Fruit fly (Drosophila melanogaster) whole organism, pupa: ENCODE data around the gene CG42272.

Experiments
- CG10348 ChIP-seq: fragments of 200-800 bp; sonication (Bioruptor generic); IDR thresholded peaks from 2 replicates; pipeline ENCODE4 v1.3.6; 2022; ENCODE audit warnings: missing biosample characterization, missing genetic modification characterization
- CG12605 ChIP-seq: fragments of 200-800 bp; sonication (Bioruptor generic); IDR thresholded peaks from 2 replicates; pipeline ENCODE4 v1.3.6; 2022; ENCODE audit warnings: missing biosample characterization, missing genetic modification characterization
- CG13204 ChIP-seq: fragments of 200-800 bp; sonication (Bioruptor generic); optimal IDR thresholded peaks from 2 replicates; lab custom pipeline; 2018; ENCODE audit warnings: missing biosample characterization, mild to moderate bottlenecking, missing genetic modification characterization, moderate library complexity
- CG14655 ChIP-seq: fragments of 200-800 bp; sonication (Bioruptor generic); optimal IDR thresholded peaks from 3 replicates; lab custom pipeline; 2017; ENCODE audit warnings: mild to moderate bottlenecking, missing biosample characterization, missing genetic modification reagents, missing genetic modification characterization
- CG15710 ChIP-seq: fragments of 200-800 bp; sonication (Bioruptor generic); optimal IDR thresholded peaks from 2 replicates; lab custom pipeline; 2018; ENCODE audit warnings: missing biosample characterization, mild to moderate bottlenecking, missing genetic modification characterization, moderate library complexity
- CG17806 ChIP-seq: fragments of 200-800 bp; sonication (Bioruptor generic); optimal IDR thresholded peaks from 2 replicates; lab custom pipeline; 2018; ENCODE audit warnings: missing biosample characterization, mild to moderate bottlenecking, missing genetic modification characterization, moderate library complexity
- CG32121 ChIP-seq: fragments of 200-800 bp; sonication (Bioruptor generic); IDR thresholded peaks from 2 replicates; pipeline ENCODE4 v1.3.6; 2022; ENCODE audit warnings: missing biosample characterization, missing genetic modification characterization
- CG34367 ChIP-seq: fragments of 200-800 bp; sonication (Bioruptor generic); optimal IDR thresholded peaks from 2 replicates; lab custom pipeline; 2018; ENCODE audit warnings: missing biosample characterization, mild to moderate bottlenecking, missing genetic modification characterization
- CG4496 ChIP-seq: fragments of 200-800 bp; sonication (Bioruptor generic); IDR thresholded peaks from 3 replicates; pipeline ENCODE4 v1.3.6; 2022; ENCODE audit warnings: missing biosample characterization, missing genetic modification characterization
- CG8159 ChIP-seq: fragments of 200-800 bp; sonication (Bioruptor generic); optimal IDR thresholded peaks from 3 replicates; lab custom pipeline; 2018; ENCODE audit warnings: missing biosample characterization, mild to moderate bottlenecking, missing genetic modification characterization, moderate library complexity
- CG8301 ChIP-seq: fragments of 200-800 bp; sonication (Bioruptor generic); optimal IDR thresholded peaks from 2 replicates; lab custom pipeline; 2018; ENCODE audit warnings: missing biosample characterization, mild to moderate bottlenecking, missing genetic modification characterization
- CG9948 ChIP-seq: fragments of 200-800 bp; sonication (Bioruptor generic); optimal IDR thresholded peaks from 2 replicates; lab custom pipeline; 2018; ENCODE audit warnings: missing biosample characterization, mild to moderate bottlenecking, missing genetic modification characterization, moderate library complexity
- D1 ChIP-seq: fragments of 200-800 bp; sonication (Bioruptor generic); optimal IDR thresholded peaks from 2 replicates; lab custom pipeline; 2018; ENCODE audit warnings: missing biosample characterization, mild to moderate bottlenecking, missing genetic modification characterization, moderate library complexity
- EcR ChIP-seq: fragments of 200-800 bp; sonication (Bioruptor generic); optimal IDR thresholded peaks from 3 replicates; lab custom pipeline; 2019; ENCODE audit warnings: missing biosample characterization, missing genetic modification characterization, mild to moderate bottlenecking, moderate library complexity, missing genetic modification reagents
- Ets98B ChIP-seq: fragments of 200-800 bp; sonication (Bioruptor generic); IDR thresholded peaks from 2 replicates; pipeline ENCODE4 v1.3.6; 2022; ENCODE audit warnings: missing biosample characterization, missing genetic modification characterization
- Pif1A ChIP-seq: fragments of 200-800 bp; sonication (Bioruptor generic); optimal IDR thresholded peaks from 3 replicates; lab custom pipeline; 2016; ENCODE audit warnings: missing biosample characterization, missing genetic modification characterization
- Pif1B ChIP-seq: fragments of 200-800 bp; sonication (Bioruptor generic); optimal IDR thresholded peaks from 3 replicates; lab custom pipeline; 2016; ENCODE audit warnings: missing biosample characterization, missing genetic modification characterization
- Snoo ChIP-seq: fragments of 200-800 bp; sonication (Bioruptor generic); optimal IDR thresholded peaks from 3 replicates; lab custom pipeline; 2017; ENCODE audit warnings: missing biosample characterization, mild to moderate bottlenecking, missing genetic modification characterization, inconsistent platforms
- fd96Ca ChIP-seq: fragments of 200-800 bp; sonication (Bioruptor generic); IDR thresholded peaks from 3 replicates; pipeline ENCODE4 v1.3.6; 2022; ENCODE audit warnings: missing biosample characterization, missing genetic modification characterization
- gl ChIP-seq: fragments of 200-800 bp; sonication (Bioruptor generic); optimal IDR thresholded peaks from 2 replicates; lab custom pipeline; 2018; ENCODE audit warnings: missing biosample characterization, mild to moderate bottlenecking, missing genetic modification characterization
- rn ChIP-seq: fragments of 200-800 bp; sonication (Bioruptor generic); IDR thresholded peaks from 2 replicates; pipeline ENCODE4 v1.3.6; 2022; ENCODE audit warnings: missing biosample characterization, missing genetic modification characterization

CG42272 gene

DNA sequence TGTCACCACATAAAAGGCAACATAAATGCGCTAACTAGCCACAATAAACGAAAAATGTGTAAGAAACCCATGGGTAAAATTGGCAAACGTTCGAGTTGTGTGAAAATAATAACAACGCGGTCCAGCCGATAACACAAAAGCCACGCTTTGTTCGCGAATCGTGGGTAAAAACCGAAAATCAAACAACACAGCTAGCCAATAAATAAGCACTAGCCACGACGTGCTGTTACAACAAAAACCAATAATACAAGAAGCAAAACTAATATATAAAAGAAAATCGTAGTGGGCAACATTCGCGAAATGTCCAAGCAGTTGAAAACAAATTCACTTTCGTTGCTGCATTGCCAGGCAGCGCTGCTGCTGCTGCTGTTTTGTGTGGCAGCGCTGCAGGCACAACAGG lies at the start of gene CG42272:
Gene CG42272, plus strand, starts transcription at position 301 of the 400 bp plus-strand sequence.
- TF ChIP-seq CG10348 (GFP tag; lab: Robert Waterston, UW) (no peak), EcR (GFP tag; lab: Kevin White, UChicago) (no peak), CG8301 (tag; lab: Kevin White, UChicago) (no peak), Snoo (tag; lab: Kevin White, UChicago) (no peak)
- TF ChIP-seq, all 21 proteins: peak for 0

- TF ChIP-seq CG12605 (GFP tag; lab: Robert Waterston, UW) (0 out of 2 replicates have a peak, but pooled peaks have one; percentile 15), Pif1B (GFP tag; lab: Kevin White, UChicago) (no peak), EcR (GFP tag; lab: Kevin White, UChicago) (peak; percentile 17), Snoo (tag; lab: Kevin White, UChicago) (no peak), CG15710 (tag; lab: Kevin White, UChicago) (no peak), Pif1A (GFP tag; lab: Kevin White, UChicago) (no peak)
- TF ChIP-seq, all 21 proteins: peak for 2
Observed at dm6 chr3L:5753605-5754365, 49.0 kb upstream of the CG42272 start.

- TF ChIP-seq gl: no peak
- TF ChIP-seq rn (GFP tag; lab: Robert Waterston, UW): no peak
- no peak for TF ChIP-seq CG12605 (GFP tag; lab: Robert Waterston, UW)
- TF ChIP-seq fd96Ca: no peak
- TF ChIP-seq CG4496 (GFP tag; lab: Robert Waterston, UW): no peak
- no peak for TF ChIP-seq Snoo (tag; lab: Kevin White, UChicago)
- no peak for TF ChIP-seq CG14655 (GFP tag; lab: Kevin White, UChicago)
- TF ChIP-seq CG9948 (tag; lab: Kevin White, UChicago): no peak
- TF ChIP-seq CG10348 (GFP tag; lab: Robert Waterston, UW): no peak
- no peak for TF ChIP-seq Pif1A (GFP tag; lab: Kevin White, UChicago)
Observed at dm6 chr3L:5764922-5765843, 37.6 kb upstream of the CG42272 start, which contains the start of gene CG10576. TSS of gene CG10576 (minus strand) at chr3L:5765702.

DNA sequence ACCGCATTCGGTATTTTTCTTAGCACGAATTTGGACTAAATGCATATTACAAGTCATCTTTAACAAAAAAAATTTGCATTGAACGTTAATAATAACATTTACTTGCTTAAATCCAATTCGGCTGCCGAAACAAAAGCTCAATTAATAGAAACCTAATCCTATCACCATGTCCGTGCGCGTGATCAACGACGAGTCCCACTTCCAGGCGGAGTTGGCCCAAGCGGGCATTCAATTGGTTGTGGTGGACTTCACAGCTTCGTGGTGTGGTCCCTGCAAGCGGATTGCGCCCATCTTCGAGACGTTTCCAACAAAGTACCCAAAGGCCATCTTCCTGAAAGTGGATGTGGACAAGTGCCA lies 37.0 kb upstream of the CG42272 start, which contains the start of gene Txl:
Gene Txl, plus strand, starts transcription at position 3 of the 357 bp plus-strand sequence.
- no peak for TF ChIP-seq fd96Ca
- TF ChIP-seq CG8301 (tag; lab: Kevin White, UChicago): no peak
- no peak for TF ChIP-seq rn (GFP tag; lab: Robert Waterston, UW)
- no peak for TF ChIP-seq gl
- no peak for TF ChIP-seq CG15710 (tag; lab: Kevin White, UChicago)
- no peak for TF ChIP-seq EcR (GFP tag; lab: Kevin White, UChicago)
- TF ChIP-seq CG32121 (GFP tag; lab: Robert Waterston, UW): no peak
- TF ChIP-seq CG9948 (tag; lab: Kevin White, UChicago): no peak
- TF ChIP-seq CG8159 (tag; lab: Kevin White, UChicago): no peak
- TF ChIP-seq Pif1B (GFP tag; lab: Kevin White, UChicago): no peak
- TF ChIP-seq Snoo (tag; lab: Kevin White, UChicago): no peak
- TF ChIP-seq CG17806 (tag; lab: Kevin White, UChicago): no peak
- TF ChIP-seq D1: no peak
- no peak for TF ChIP-seq CG14655 (GFP tag; lab: Kevin White, UChicago)
- TF ChIP-seq CG12605 (GFP tag; lab: Robert Waterston, UW): no peak
- no peak for TF ChIP-seq CG34367 (tag; lab: Kevin White, UChicago)
- no peak for TF ChIP-seq Ets98B (GFP tag; lab: Robert Waterston, UW)
- TF ChIP-seq Pif1A (GFP tag; lab: Kevin White, UChicago): no peak
- TF ChIP-seq CG4496 (GFP tag; lab: Robert Waterston, UW): no peak
- TF ChIP-seq CG13204: no peak
- TF ChIP-seq, all 21 proteins: peak for 0

dm6 chr3L:5768532-5769497 lies 34.0 kb upstream of the CG42272 start, which contains the start of the genes Ppat-Dpck and scny:
TSS of gene Ppat-Dpck (minus strand) at chr3L:5768794.
TSS of gene scny (plus strand) at chr3L:5769002.
- TF ChIP-seq gl: peak; percentile 17
- TF ChIP-seq EcR (GFP tag; lab: Kevin White, UChicago): peak; percentile 82
- no peak for TF ChIP-seq CG4496 (GFP tag; lab: Robert Waterston, UW)
- TF ChIP-seq CG12605 (GFP tag; lab: Robert Waterston, UW): peak; percentile 57; the same call in 1 of the 2 replicates
- TF ChIP-seq, all 21 proteins: peak for 3
